Worm (Caenorhabditis elegans) whole organism, young adult: Measurements from ENCODE around the gene srlf-16.

Source experiments
- B0019.2 ChIP-seq: fragments of 200-800 bp; sonication (Bioruptor generic); conservative IDR thresholded peaks from 2 replicates; pipeline ENCODE4 v1.3.6; 2022; ENCODE audit warnings: missing genetic modification reagents, missing genetic modification characterization, missing compliant biosample characterization
- C17E4.6 ChIP-seq: fragments of 200-800 bp; sonication (Bioruptor generic); IDR thresholded peaks from 2 replicates; pipeline ENCODE4 v1.3.6; 2022; ENCODE audit warnings: missing genetic modification reagents, missing genetic modification characterization, missing compliant biosample characterization
- F22D6.2 ChIP-seq: sonication (generic microtip); optimal IDR thresholded peaks from 2 replicates; lab custom pipeline; 2016; ENCODE audit warnings: mild to moderate bottlenecking, missing genetic modification characterization, missing compliant biosample characterization
- F49E8.2 ChIP-seq: sonication (generic microtip); optimal IDR thresholded peaks from 3 replicates; lab custom pipeline; 2017; ENCODE audit warnings: missing genetic modification characterization, mild to moderate bottlenecking, missing compliant biosample characterization, antibody characterized with exemption, moderate library complexity; ENCODE audit not compliant: insufficient read depth
- K12H6.12 ChIP-seq: fragments of 200-800 bp; sonication (Bioruptor generic); optimal IDR thresholded peaks from 2 replicates; lab custom pipeline; 2018; ENCODE audit warnings: mild to moderate bottlenecking, missing genetic modification characterization, missing compliant biosample characterization
- T26A5.8 ChIP-seq: sonication (generic microtip); optimal IDR thresholded peaks from 2 replicates; lab custom pipeline; 2016; ENCODE audit warnings: missing genetic modification characterization, missing compliant biosample characterization
- Y53F4B.3 ChIP-seq: fragments of 200-800 bp; sonication (Bioruptor generic); IDR thresholded peaks from 2 replicates; pipeline ENCODE4 v1.3.6; 2022; ENCODE audit warnings: missing genetic modification reagents, missing genetic modification characterization, missing compliant biosample characterization
- ama-1 ChIP-seq, 3 experiments: fragments of 150-350 bp in 1 of 3; sonication (generic microtip) in 2 of 3; optimal IDR thresholded peaks; 2 replicates each; lab custom pipeline; 2014 to 2018; ENCODE audit warnings: missing biosample characterization in 2 of 3, missing genetic modification characterization in 2 of 3, missing genetic modification reagents in 2 of 3
- athp-1 ChIP-seq: sonication (generic microtip); optimal IDR thresholded peaks from 2 replicates; lab custom pipeline; 2017; ENCODE audit warnings: mild to moderate bottlenecking, missing genetic modification characterization, missing compliant biosample characterization
- bed-2 ChIP-seq: fragments of 200-800 bp; sonication (Bioruptor generic); IDR thresholded peaks from 2 replicates; pipeline ENCODE4 v1.3.6; 2022; ENCODE audit warnings: missing genetic modification reagents, missing genetic modification characterization, missing compliant biosample characterization
- ceh-40 ChIP-seq: fragments of 200-800 bp; sonication (Bioruptor generic); IDR thresholded peaks from 2 replicates; pipeline ENCODE4 v1.3.6; 2022; ENCODE audit warnings: missing genetic modification characterization, missing compliant biosample characterization
- die-1 ChIP-seq: sonication (generic microtip); optimal IDR thresholded peaks from 2 replicates; lab custom pipeline; 2016; ENCODE audit warnings: missing genotype, mild to moderate bottlenecking, missing genetic modification characterization, missing compliant biosample characterization
- dpff-1 ChIP-seq: sonication (generic microtip); optimal IDR thresholded peaks from 2 replicates; lab custom pipeline; 2017; ENCODE audit warnings: mild to moderate bottlenecking, missing genetic modification characterization, missing compliant biosample characterization
- dpl-1 ChIP-seq: fragments of 150-350 bp; optimal IDR thresholded peaks from 2 replicates; lab custom pipeline; 2014; ENCODE audit warnings: missing biosample characterization, missing genetic modification reagents, missing genetic modification characterization
- ekl-4 ChIP-seq: fragments of 200-800 bp; sonication (Bioruptor generic); IDR thresholded peaks from 2 replicates; pipeline ENCODE4 v1.3.6; 2022; ENCODE audit warnings: missing genetic modification reagents, missing genetic modification characterization, missing compliant biosample characterization
- ets-4 ChIP-seq: fragments of 200-800 bp; sonication (Bioruptor generic); optimal IDR thresholded peaks from 2 replicates; lab custom pipeline; 2018; ENCODE audit warnings: mild to moderate bottlenecking, missing genetic modification characterization, missing compliant biosample characterization
- fkh-3 ChIP-seq: sonication (generic microtip); optimal IDR thresholded peaks from 2 replicates; lab custom pipeline; 2016; ENCODE audit warnings: mild to moderate bottlenecking, missing genetic modification characterization, missing compliant biosample characterization
- hmg-1.2 ChIP-seq: fragments of 200-800 bp; sonication (Bioruptor generic); IDR thresholded peaks from 2 replicates; pipeline ENCODE4 v1.3.6; 2022; ENCODE audit warnings: missing genetic modification reagents, missing genetic modification characterization, missing compliant biosample characterization
- hmg-20 ChIP-seq: fragments of 200-800 bp; sonication (Bioruptor generic); IDR thresholded peaks from 2 replicates; pipeline ENCODE4 v1.3.6; 2022; ENCODE audit warnings: missing genetic modification reagents, missing genetic modification characterization, missing compliant biosample characterization
- hrde-1 ChIP-seq: sonication (generic microtip); optimal IDR thresholded peaks from 2 replicates; lab custom pipeline; 2016; ENCODE audit warnings: missing genetic modification characterization, mild to moderate bottlenecking, missing compliant biosample characterization, moderate library complexity, missing genotype, missing genetic modification reagents, borderline replicate concordance
- let-526 ChIP-seq: fragments of 200-800 bp; sonication (Bioruptor generic); IDR thresholded peaks from 2 replicates; pipeline ENCODE4 v1.3.6; 2022; ENCODE audit warnings: missing genetic modification reagents, missing genetic modification characterization, missing compliant biosample characterization
- let-607 ChIP-seq, 2 experiments: fragments of 200-800 bp in 1 of 2; sonication (Bioruptor generic) in 1 of 2; sonication (generic microtip) in 1 of 2; optimal IDR thresholded peaks; 2 replicates each; lab custom pipeline; 2016 to 2018; ENCODE audit warnings: mild to moderate bottlenecking in 2 of 2, missing compliant biosample characterization in 2 of 2, missing genetic modification characterization in 2 of 2, moderate library complexity in 2 of 2, missing genotype in 1 of 2
- nfya-2 ChIP-seq: fragments of 200-800 bp; sonication (Bioruptor generic); IDR thresholded peaks from 2 replicates; pipeline ENCODE4 v1.3.6; 2022; ENCODE audit warnings: missing genetic modification reagents, missing genetic modification characterization, missing compliant biosample characterization
- pbrm-1 ChIP-seq: fragments of 200-800 bp; sonication (Bioruptor generic); IDR thresholded peaks from 2 replicates; pipeline ENCODE4 v1.3.6; 2022; ENCODE audit warnings: missing genetic modification reagents, missing genetic modification characterization, missing compliant biosample characterization
- pha-4 ChIP-seq: fragments of 150-350 bp; sonication (generic microtip); optimal IDR thresholded peaks from 2 replicates; lab custom pipeline; 2014; ENCODE audit warnings: missing biosample characterization, missing genetic modification reagents, missing genetic modification characterization
- rcor-1 ChIP-seq: fragments of 200-800 bp; sonication (Bioruptor generic); IDR thresholded peaks from 2 replicates; pipeline ENCODE4 v1.3.6; 2022; ENCODE audit warnings: missing genetic modification reagents, missing genetic modification characterization, missing compliant biosample characterization
- snpc-3.4 ChIP-seq: sonication (generic microtip); optimal IDR thresholded peaks from 2 replicates; lab custom pipeline; 2017; ENCODE audit warnings: missing genetic modification characterization, mild to moderate bottlenecking, missing compliant biosample characterization, antibody characterized with exemption, moderate library complexity, missing genotype, missing genetic modification reagents
- snpc-4 ChIP-seq, 5 experiments: fragments of 150-350 bp in 1 of 5; sonication (generic microtip) in 4 of 5; optimal IDR thresholded peaks; 2 replicates each; lab custom pipeline; 2014 to 2018; ENCODE audit warnings: missing genetic modification characterization in 5 of 5, missing biosample characterization in 3 of 5, antibody characterized with exemption in 2 of 5, mild to moderate bottlenecking in 2 of 5, missing compliant biosample characterization in 2 of 5, missing genotype in 2 of 5, moderate library complexity in 2 of 5, missing genetic modification reagents in 1 of 5
- somi-1 ChIP-seq: fragments of 200-800 bp; sonication (Bioruptor generic); optimal IDR thresholded peaks from 2 replicates; lab custom pipeline; 2018; ENCODE audit warnings: mild to moderate bottlenecking, missing genetic modification characterization, missing compliant biosample characterization
- tbp1 ChIP-seq: fragments of 200-800 bp; sonication (Bioruptor generic); optimal IDR thresholded peaks from 2 replicates; lab custom pipeline; 2018; ENCODE audit warnings: mild to moderate bottlenecking, missing genetic modification characterization, missing compliant biosample characterization
- tbx-9 ChIP-seq: sonication (generic microtip); optimal IDR thresholded peaks from 2 replicates; lab custom pipeline; 2016; ENCODE audit warnings: borderline replicate concordance, missing genetic modification characterization, inconsistent platforms, missing compliant biosample characterization
- xnd-1 ChIP-seq: sonication (generic microtip); optimal IDR thresholded peaks from 2 replicates; lab custom pipeline; 2016; ENCODE audit warnings: missing genotype, missing genetic modification reagents, missing genetic modification characterization, missing compliant biosample characterization
- ztf-6 ChIP-seq: fragments of 200-800 bp; sonication (Bioruptor generic); IDR thresholded peaks from 2 replicates; pipeline ENCODE4 v1.3.6; 2022; ENCODE audit warnings: missing genetic modification reagents, missing genetic modification characterization, missing compliant biosample characterization

The srlf-16 gene

DNA sequence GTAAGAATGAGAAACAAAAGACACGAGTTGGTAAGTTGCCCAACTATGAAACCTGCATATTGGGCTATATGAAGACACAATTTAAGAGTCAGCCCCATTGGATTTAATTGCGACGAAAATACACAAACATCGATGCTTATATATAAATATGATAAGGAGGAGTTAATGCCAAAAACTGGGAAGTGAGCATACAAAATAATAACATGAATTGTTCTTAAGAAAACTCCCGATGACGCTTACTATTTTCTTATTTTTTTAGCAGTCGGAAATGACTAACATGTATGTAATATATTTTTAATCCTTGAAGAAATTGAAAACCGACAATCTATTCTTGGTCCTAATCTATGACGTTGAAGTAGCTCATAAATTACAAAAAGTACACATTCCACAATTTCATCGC is 32.5 kb upstream of the srlf-16 start, which contains the start of gene str-144:
TSS of gene str-144 (minus strand) at position 101 of the 400 bp plus-strand sequence.
- TF ChIP-seq ama-1 (optimal IDR thresholded peaks at IDR 0.05; lab: Kevin White, UChicago) (no peak), ama-1 (GFP tag; optimal IDR thresholded peaks at IDR 0.05; lab: Kevin White, UChicago) (no peak), fkh-3 (tag; lab: Kevin White, UChicago) (no peak), ets-4 (GFP tag; lab: Kevin White, UChicago) (no peak), K12H6.12 (no peak), ekl-4 (GFP tag; lab: Robert Waterston, UW) (no peak), snpc-3.4 (tag; lab: Kevin White, UChicago) (no peak), dpl-1 (GFP tag; lab: Kevin White, UChicago) (no peak)

DNA sequence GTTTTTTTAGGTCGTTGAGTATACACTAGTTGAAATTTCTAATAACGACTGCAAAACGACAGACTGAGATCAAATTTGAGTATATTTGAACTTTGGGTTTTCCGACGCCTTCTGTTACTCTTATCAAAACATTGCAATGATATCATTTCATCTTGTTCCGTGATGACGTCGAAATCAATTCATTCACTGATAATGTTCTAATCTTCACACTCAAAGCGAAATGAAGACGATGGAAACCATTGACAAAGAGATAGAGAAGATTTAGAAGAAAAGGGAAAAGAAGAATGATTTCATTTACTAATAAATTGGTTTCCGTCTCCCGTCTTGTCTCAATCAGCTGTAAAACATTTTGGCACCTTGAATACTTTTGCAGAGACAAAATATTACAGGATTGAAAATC is 31.4 kb upstream of the srlf-16 start:
- TF ChIP-seq somi-1 (peak; percentile 15), C17E4.6 (GFP tag; lab: Robert Waterston, UW) (no peak)

DNA sequence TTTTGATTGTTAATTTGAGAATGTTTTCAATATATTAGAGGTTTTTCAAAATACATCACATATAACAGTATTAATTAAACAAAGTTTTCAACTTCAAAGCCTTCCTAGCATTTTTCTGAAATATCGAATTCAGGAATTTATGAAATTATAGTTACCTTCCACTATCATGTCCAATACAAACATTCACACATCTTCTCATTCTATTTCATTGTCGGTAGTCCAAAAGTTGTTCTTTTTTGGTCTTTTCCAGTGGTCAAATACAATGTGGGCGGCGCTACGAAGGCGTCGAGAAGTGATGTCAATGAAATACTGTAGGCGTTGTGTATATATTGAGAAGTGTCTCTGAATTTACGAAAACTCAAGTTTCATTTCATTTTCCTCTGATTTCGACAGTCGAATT is 28.9 kb upstream of the srlf-16 start, which contains the start of gene catp-3:
TSS of gene catp-3 (plus strand) at position 301 of the 400 bp plus-strand sequence.
- no peak for TF ChIP-seq F49E8.2
- no peak for TF ChIP-seq pbrm-1 (GFP tag; lab: Robert Waterston, UW)
- no peak for TF ChIP-seq T26A5.8 (tag; lab: Kevin White, UChicago)
- TF ChIP-seq rcor-1: no peak
- no peak for TF ChIP-seq let-526 (GFP tag; lab: Robert Waterston, UW)
- TF ChIP-seq tbx-9 (tag; lab: Kevin White, UChicago): no peak
- TF ChIP-seq hmg-1.2 (GFP tag; lab: Robert Waterston, UW): no peak
- no peak for TF ChIP-seq let-607 (tag; optimal IDR thresholded peaks at IDR 0.05; lab: Kevin White, UChicago)
- TF ChIP-seq die-1: no peak
- no peak for TF ChIP-seq athp-1 (tag; lab: Kevin White, UChicago)
- no peak for TF ChIP-seq xnd-1 (tag; lab: Kevin White, UChicago)
- TF ChIP-seq Y53F4B.3 (GFP tag; lab: Robert Waterston, UW): no peak
- no peak for TF ChIP-seq bed-2 (GFP tag; lab: Robert Waterston, UW)
- TF ChIP-seq tbp1 (GFP tag; lab: Kevin White, UChicago): no peak

DNA sequence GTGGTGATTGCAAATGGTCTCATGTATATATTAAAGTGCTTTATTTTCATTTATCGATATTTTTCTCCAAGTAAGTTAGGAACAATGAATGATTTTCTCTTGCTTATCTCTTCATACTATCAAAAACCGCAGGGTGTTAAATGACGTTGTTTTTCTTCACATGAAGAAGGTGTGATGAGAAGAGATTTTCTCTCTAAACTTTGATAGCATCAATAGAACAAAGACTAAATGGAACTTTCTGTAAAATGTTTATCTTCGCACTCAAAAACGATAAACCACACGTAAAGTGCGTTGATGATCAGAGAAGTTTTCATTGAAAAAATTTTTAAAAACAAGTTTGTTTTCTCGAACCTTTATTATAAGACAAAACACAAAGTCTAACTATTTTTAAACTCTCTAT is 24.8 kb upstream of the srlf-16 start:
- TF ChIP-seq snpc-4 (GFP tag; optimal IDR thresholded peaks at IDR 0.05; lab: Kevin White, UChicago): no peak
- no peak for TF ChIP-seq snpc-4 (tag; optimal IDR thresholded peaks at IDR 0.05; lab: Kevin White, UChicago)
- no peak for TF ChIP-seq F49E8.2
- TF ChIP-seq bed-2 (GFP tag; lab: Robert Waterston, UW): no peak
- no peak for TF ChIP-seq dpff-1
- TF ChIP-seq F22D6.2 (tag; lab: Kevin White, UChicago): no peak
- no peak for TF ChIP-seq hmg-20 (GFP tag; lab: Robert Waterston, UW)
- no peak for TF ChIP-seq let-607 (tag; optimal IDR thresholded peaks at IDR 0.05; lab: Kevin White, UChicago)
- no peak for TF ChIP-seq rcor-1
- no peak for TF ChIP-seq ceh-40 (GFP tag; lab: Robert Waterston, UW)
- no peak for TF ChIP-seq B0019.2 (GFP tag; lab: Robert Waterston, UW)
- no peak for TF ChIP-seq hrde-1 (tag; lab: Kevin White, UChicago)
- TF ChIP-seq nfya-2: no peak
- no peak for TF ChIP-seq pha-4 (tag; lab: Kevin White, UChicago)
- TF ChIP-seq ztf-6 (GFP tag; lab: Robert Waterston, UW): no peak
- TF ChIP-seq dpl-1 (GFP tag; lab: Kevin White, UChicago): no peak
